Fruit fly (Drosophila melanogaster): ENCODE data around the gene Sema1a.

dm6 chr2L:8587911-8588310, 46.0 kb downstream of the Sema1a start:
- no peak for TF ChIP-seq CG8478 (optimal IDR thresholded peaks at IDR 0.05)
- TF ChIP-seq CTCF (optimal IDR thresholded peaks at IDR 0.05): no peak

All from S2 (cell line).